Worm (Caenorhabditis elegans) whole organism, L4 larva: ENCODE results near the gene C53B7.2.

ENCODE experiments used
- F26F4.8 ChIP-seq: fragments of 200-800 bp; sonication (Bioruptor generic); conservative IDR thresholded peaks from 2 replicates; pipeline ENCODE4 v1.3.6; 2022; ENCODE audit warnings: missing genetic modification characterization, missing compliant biosample characterization
- F44E2.7 ChIP-seq: fragments of 200-800 bp; sonication (Bioruptor generic); IDR thresholded peaks from 2 replicates; pipeline ENCODE4 v2.1.2; 2022; ENCODE audit warnings: missing genetic modification characterization, missing compliant biosample characterization
- T26A8.4 ChIP-seq: fragments of 200-800 bp; sonication (Bioruptor generic); IDR thresholded peaks from 2 replicates; pipeline ENCODE4 v1.3.6; 2022; ENCODE audit warnings: missing genetic modification characterization, missing compliant biosample characterization
- Y105C5A.15 ChIP-seq: fragments of 200-800 bp; sonication (Bioruptor generic); IDR thresholded peaks from 2 replicates; pipeline ENCODE4 v1.3.6; 2022; ENCODE audit warnings: missing genetic modification characterization, missing compliant biosample characterization
- Y5F2A.4 ChIP-seq: fragments of 200-800 bp; sonication (Bioruptor generic); optimal IDR thresholded peaks from 2 replicates; lab custom pipeline; 2018; ENCODE audit warnings: mild to moderate bottlenecking, missing genetic modification characterization, missing compliant biosample characterization
- Y75B8A.6 ChIP-seq: fragments of 200-800 bp; sonication (Bioruptor generic); IDR thresholded peaks from 2 replicates; pipeline ENCODE4 v1.3.6; 2022; ENCODE audit warnings: missing genetic modification reagents, missing genetic modification characterization, missing compliant biosample characterization
- ZK337.2 ChIP-seq: fragments of 200-800 bp; sonication (Bioruptor generic); IDR thresholded peaks from 2 replicates; pipeline ENCODE4 v1.3.6; 2022; ENCODE audit warnings: missing genetic modification reagents, missing genetic modification characterization, missing compliant biosample characterization
- aha-1 ChIP-seq: fragments of 150-350 bp; peaks from one replicate; lab custom pipeline; 2014; ENCODE audit warnings: missing biosample characterization, missing genetic modification characterization
- ama-1 ChIP-seq: fragments of 150-350 bp; optimal IDR thresholded peaks from 2 replicates; lab custom pipeline; 2014; ENCODE audit warnings: inconsistent platforms, mixed read lengths
- attf-4 ChIP-seq: sonication (generic microtip); optimal IDR thresholded peaks from 3 replicates; lab custom pipeline; 2017; ENCODE audit warnings: missing biosample characterization, missing genetic modification characterization
- ceh-32 ChIP-seq: sonication (generic microtip); optimal IDR thresholded peaks from 2 replicates; lab custom pipeline; 2016; ENCODE audit warnings: mild to moderate bottlenecking, missing genetic modification characterization, missing compliant biosample characterization; ENCODE audit not compliant: poor library complexity
- ceh-44 ChIP-seq: fragments of 200-800 bp; sonication (Bioruptor generic); IDR thresholded peaks from 2 replicates; pipeline ENCODE4 v1.3.6; 2022; ENCODE audit warnings: missing genetic modification reagents, missing genetic modification characterization, missing compliant biosample characterization
- ceh-62 ChIP-seq: sonication (generic microtip); optimal IDR thresholded peaks from 2 replicates; lab custom pipeline; 2017; ENCODE audit warnings: missing biosample characterization, missing genetic modification characterization
- ctbp-1 ChIP-seq: fragments of 200-800 bp; sonication (Bioruptor generic); IDR thresholded peaks from 2 replicates; pipeline ENCODE4 v1.3.6; 2022; ENCODE audit warnings: missing genetic modification reagents, missing genetic modification characterization, missing compliant biosample characterization
- daf-16 ChIP-seq, 3 experiments: sonication (generic microtip); optimal IDR thresholded peaks; 2 replicates each; lab custom pipeline; 2016 to 2017; ENCODE audit warnings: missing genetic modification characterization in 3 of 3, missing genetic modification reagents in 3 of 3, mild to moderate bottlenecking in 2 of 3, missing compliant biosample characterization in 2 of 3, missing biosample characterization in 1 of 3, moderate library complexity in 1 of 3
- daf-19 ChIP-seq: fragments of 200-800 bp; sonication (Bioruptor generic); conservative IDR thresholded peaks from 2 replicates; pipeline ENCODE4 v1.3.6; 2022; ENCODE audit warnings: missing genetic modification characterization, missing compliant biosample characterization
- daf-8 ChIP-seq: fragments of 200-800 bp; sonication (Bioruptor generic); IDR thresholded peaks from 2 replicates; pipeline ENCODE4 v1.3.6; 2022; ENCODE audit warnings: missing genetic modification characterization, missing compliant biosample characterization
- duxl-1 ChIP-seq: sonication (generic microtip); optimal IDR thresholded peaks from 2 replicates; lab custom pipeline; 2016; ENCODE audit warnings: mild to moderate bottlenecking, missing genetic modification characterization, moderate library complexity, missing compliant biosample characterization; ENCODE audit not compliant: poor library complexity
- fkh-10 ChIP-seq: fragments of 150-350 bp; optimal IDR thresholded peaks from 2 replicates; lab custom pipeline; 2014; ENCODE audit warnings: missing biosample characterization, missing genetic modification reagents, missing genetic modification characterization
- fos-1 ChIP-seq: fragments of 150-350 bp; optimal IDR thresholded peaks from 2 replicates; lab custom pipeline; 2014; ENCODE audit warnings: missing biosample characterization, missing genetic modification characterization
- hif-1 ChIP-seq, 2 experiments: sonication (generic microtip); optimal IDR thresholded peaks; 2 replicates each; lab custom pipeline; 2016 to 2017; ENCODE audit warnings: missing compliant biosample characterization in 2 of 2, missing genetic modification characterization in 2 of 2, missing genetic modification reagents in 2 of 2, missing genotype in 2 of 2, mild to moderate bottlenecking in 1 of 2
- hlh-11 ChIP-seq: fragments of 200-800 bp; sonication (Bioruptor generic); optimal IDR thresholded peaks from 2 replicates; lab custom pipeline; 2018; ENCODE audit warnings: mild to moderate bottlenecking, missing genetic modification characterization, missing compliant biosample characterization
- hlh-30 ChIP-seq: sonication (generic microtip); optimal IDR thresholded peaks from 2 replicates; lab custom pipeline; 2017; ENCODE audit warnings: antibody characterized with exemption, mild to moderate bottlenecking, missing genetic modification characterization, missing compliant biosample characterization; ENCODE audit not compliant: insufficient read depth
- hmg-1.1 ChIP-seq: fragments of 200-800 bp; sonication (Bioruptor generic); IDR thresholded peaks from 2 replicates; pipeline ENCODE4 v1.3.6; 2022; ENCODE audit warnings: missing genetic modification reagents, missing genetic modification characterization, missing compliant biosample characterization
- jun-1 ChIP-seq: fragments of 150-350 bp; optimal IDR thresholded peaks from 2 replicates; lab custom pipeline; 2014; ENCODE audit warnings: missing biosample characterization, missing genetic modification reagents, missing genetic modification characterization
- lin-13 ChIP-seq: fragments of 150-350 bp; optimal IDR thresholded peaks from 2 replicates; lab custom pipeline; 2014; ENCODE audit warnings: missing biosample characterization, missing genetic modification reagents, missing genetic modification characterization
- lsy-2 ChIP-seq, 2 experiments: fragments of 150-350 bp in 1 of 2; sonication (generic microtip) in 1 of 2; optimal IDR thresholded peaks; 2 replicates each; lab custom pipeline; 2014 to 2017; ENCODE audit warnings: missing biosample characterization in 2 of 2, missing genetic modification characterization in 2 of 2
- madf-9 ChIP-seq: fragments of 200-800 bp; sonication (Bioruptor generic); conservative IDR thresholded peaks from 2 replicates; pipeline ENCODE4 v1.3.6; 2022; ENCODE audit warnings: missing genetic modification reagents, missing genetic modification characterization, missing compliant biosample characterization
- mdl-1 ChIP-seq, 2 experiments: fragments of 150-350 bp in 1 of 2; sonication (generic microtip) in 1 of 2; optimal IDR thresholded peaks; 2 replicates each; lab custom pipeline; 2014 to 2017; ENCODE audit warnings: missing biosample characterization in 2 of 2, missing genetic modification characterization in 2 of 2
- nhr-111 ChIP-seq: fragments of 200-800 bp; sonication (Bioruptor generic); optimal IDR thresholded peaks from 2 replicates; lab custom pipeline; 2018; ENCODE audit warnings: mild to moderate bottlenecking, missing genetic modification characterization, missing compliant biosample characterization
- nhr-25 ChIP-seq: sonication (generic microtip); optimal IDR thresholded peaks from 2 replicates; lab custom pipeline; 2017; ENCODE audit warnings: missing genetic modification characterization, mild to moderate bottlenecking, missing compliant biosample characterization, antibody characterized with exemption, moderate library complexity, borderline replicate concordance; ENCODE audit not compliant: insufficient read depth
- nhr-28 ChIP-seq: fragments of 150-350 bp; optimal IDR thresholded peaks from 2 replicates; lab custom pipeline; 2014; ENCODE audit warnings: missing biosample characterization, missing genetic modification characterization
- nhr-42 ChIP-seq: fragments of 200-800 bp; sonication (Bioruptor generic); IDR thresholded peaks from 2 replicates; pipeline ENCODE4 v1.3.6; 2022; ENCODE audit warnings: missing genetic modification characterization, missing compliant biosample characterization
- nhr-48 ChIP-seq: sonication (generic microtip); optimal IDR thresholded peaks from 2 replicates; lab custom pipeline; 2016; ENCODE audit warnings: mild to moderate bottlenecking, missing genetic modification characterization, missing compliant biosample characterization
- nhr-76 ChIP-seq: fragments of 150-350 bp; optimal IDR thresholded peaks from 2 replicates; lab custom pipeline; 2014; ENCODE audit warnings: missing biosample characterization, missing genetic modification characterization
- pha-4 ChIP-seq, 2 experiments: fragments of 150-350 bp in 1 of 2; fragments of 200-800 bp in 1 of 2; sonication (Bioruptor generic) in 1 of 2; IDR thresholded peaks in 1 of 2; optimal IDR thresholded peaks in 1 of 2; 2 replicates each; pipeline versions ENCODE4 v1.3.6 to Lab custom; 2014 to 2022; ENCODE audit warnings: missing genetic modification characterization in 2 of 2, missing genetic modification reagents in 2 of 2, missing biosample characterization in 1 of 2, missing compliant biosample characterization in 1 of 2
- php-3 ChIP-seq: fragments of 200-800 bp; sonication (Bioruptor generic); IDR thresholded peaks from 2 replicates; pipeline ENCODE4 v1.3.6; 2022; ENCODE audit warnings: missing genetic modification reagents, missing genetic modification characterization, missing compliant biosample characterization
- pqm-1 ChIP-seq: sonication (generic microtip); optimal IDR thresholded peaks from 2 replicates; lab custom pipeline; 2017; ENCODE audit warnings: missing biosample characterization, missing genetic modification characterization
- sdz-12 ChIP-seq: fragments of 200-800 bp; sonication (Bioruptor generic); optimal IDR thresholded peaks from 2 replicates; lab custom pipeline; 2018; ENCODE audit warnings: mild to moderate bottlenecking, missing genetic modification characterization, missing compliant biosample characterization
- snpc-1.2 ChIP-seq: fragments of 200-800 bp; sonication (Bioruptor generic); IDR thresholded peaks from 2 replicates; pipeline ENCODE4 v1.3.6; 2022; ENCODE audit warnings: missing genetic modification reagents, missing genetic modification characterization, missing compliant biosample characterization
- snpc-4 ChIP-seq: fragments of 150-350 bp; optimal IDR thresholded peaks from 2 replicates; lab custom pipeline; 2014; ENCODE audit warnings: missing biosample characterization, missing genetic modification characterization
- vab-7 ChIP-seq: fragments of 200-800 bp; sonication (Bioruptor generic); IDR thresholded peaks from 2 replicates; pipeline ENCODE4 v1.3.6; 2022; ENCODE audit warnings: missing genetic modification reagents, missing genetic modification characterization, missing compliant biosample characterization

The C53B7.2 gene

DNA sequence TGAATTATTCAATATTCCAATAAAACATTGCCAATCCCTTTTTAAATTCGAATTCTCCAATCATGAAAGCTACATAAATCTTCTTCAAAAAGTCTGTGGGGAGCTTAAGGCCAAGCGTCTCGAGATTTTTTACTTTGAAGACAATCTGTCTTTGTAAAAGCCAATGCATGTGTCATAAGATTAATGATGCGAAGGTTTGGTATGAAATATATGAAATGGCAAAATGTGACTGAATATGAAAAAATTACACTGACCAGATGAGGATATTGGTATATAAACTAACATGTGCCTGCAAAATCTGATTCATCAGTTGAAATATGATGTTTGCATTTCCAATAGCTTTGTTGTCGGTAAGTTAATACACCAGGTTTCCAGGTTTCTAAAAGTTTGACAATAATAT, at the start of gene C53B7.2:
Gene C53B7.2 (plus strand): TSS at position 301 of the 400 bp plus-strand sequence.
- TF ChIP-seq pha-4 (GFP tag; IDR thresholded peaks at IDR 0.05; lab: Robert Waterston, UW) (peak; percentile 33; the same call in 1 of the 2 replicates), pha-4 (tag; optimal IDR thresholded peaks at IDR 0.05; lab: Kevin White, UChicago) (no peak), lsy-2 (tag; optimal IDR thresholded peaks at IDR 0.05; lab: Kevin White, UChicago) (no peak)

DNA sequence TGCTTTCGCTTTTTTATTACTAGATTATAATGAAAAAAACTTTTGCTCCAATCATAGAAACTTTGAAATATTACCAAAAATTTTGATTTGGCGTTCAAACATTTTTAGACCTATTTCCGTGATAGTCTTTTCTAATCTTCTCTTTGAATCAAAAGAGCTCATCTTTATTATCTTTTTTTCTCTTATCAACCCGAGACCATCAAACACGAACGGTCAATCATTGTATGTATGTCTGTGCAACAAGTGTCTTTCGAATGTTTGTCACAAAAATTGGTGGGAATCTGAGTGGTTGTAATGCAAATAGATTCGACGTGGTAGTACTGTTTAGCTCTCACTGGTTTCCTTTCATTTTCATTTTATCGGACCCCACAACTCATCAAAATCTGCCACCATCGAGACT, 46.3 kb upstream of the C53B7.2 start, which contains the start of gene M03A8.3:
Gene M03A8.3 (plus strand): TSS at position 278 of the 400 bp plus-strand sequence.
- peak; percentile 19 for TF ChIP-seq hlh-11 (tag; lab: Kevin White, UChicago)
- TF ChIP-seq aha-1 = peak; percentile 71
- TF ChIP-seq daf-8 (GFP tag; lab: Robert Waterston, UW) = no peak

DNA sequence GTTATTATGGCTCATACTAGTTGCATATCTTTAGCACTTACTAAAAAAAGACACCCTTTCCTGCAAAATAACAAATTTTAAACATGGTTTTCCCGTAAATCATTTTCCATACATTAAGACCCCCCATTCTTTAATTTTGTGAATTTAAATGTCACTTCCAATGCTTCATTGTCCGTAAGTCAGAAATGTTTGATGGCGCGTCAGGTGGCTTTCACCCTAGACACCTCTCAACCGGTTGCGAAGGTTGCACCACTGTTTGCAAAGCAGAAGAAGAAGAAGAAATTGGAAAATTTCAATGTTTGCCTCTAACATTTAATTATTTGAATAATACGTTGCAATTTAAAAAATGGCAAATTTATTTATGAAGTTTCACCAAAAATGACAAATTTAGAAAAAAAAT, 44.5 kb upstream of the C53B7.2 start:
- TF ChIP-seq fkh-10 (GFP tag; lab: Kevin White, UChicago) = no peak
- TF ChIP-seq snpc-1.2 = no peak
- TF ChIP-seq ceh-62 (tag; lab: Kevin White, UChicago) = no peak
- TF ChIP-seq sdz-12 (GFP tag; lab: Kevin White, UChicago) = no peak
- no peak for TF ChIP-seq daf-19 (GFP tag; lab: Robert Waterston, UW)
- TF ChIP-seq nhr-25 (tag; lab: Kevin White, UChicago) = no peak
- no peak for TF ChIP-seq ceh-44

DNA sequence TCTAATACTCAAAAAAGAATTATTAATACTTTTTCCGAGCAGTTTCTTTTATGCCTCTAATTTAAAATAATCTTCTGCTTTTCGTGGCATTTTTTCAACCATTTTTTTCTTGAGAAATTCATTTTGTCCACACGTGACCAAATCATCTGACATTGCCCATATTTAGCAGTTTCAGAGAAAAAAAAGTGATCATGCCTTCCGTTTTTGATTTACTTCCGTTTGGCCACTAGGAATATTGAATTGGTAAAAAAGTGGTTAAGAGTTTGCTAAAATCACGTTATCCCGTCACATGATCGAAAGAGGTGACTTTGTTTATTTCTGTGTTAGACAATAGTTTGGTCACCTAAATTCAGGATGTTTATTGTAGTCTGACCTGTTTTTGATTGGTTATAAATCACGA, 41.6 kb upstream of the C53B7.2 start:
- TF ChIP-seq F44E2.7 (GFP tag; lab: Robert Waterston, UW) (no peak), hif-1 (tag; optimal IDR thresholded peaks at IDR 0.05; lab: Kevin White, UChicago) (peak in 1 of 2 experiments; percentile 35), aha-1 (peak; percentile 87), pqm-1 (tag; lab: Kevin White, UChicago) (no peak), hlh-30 (tag; lab: Kevin White, UChicago) (peak; percentile 69), ceh-32 (no peak), madf-9 (GFP tag; lab: Robert Waterston, UW) (no peak), duxl-1 (tag; lab: Kevin White, UChicago) (no peak), ceh-44 (no peak), ZK337.2 (GFP tag; lab: Robert Waterston, UW) (no peak)

DNA sequence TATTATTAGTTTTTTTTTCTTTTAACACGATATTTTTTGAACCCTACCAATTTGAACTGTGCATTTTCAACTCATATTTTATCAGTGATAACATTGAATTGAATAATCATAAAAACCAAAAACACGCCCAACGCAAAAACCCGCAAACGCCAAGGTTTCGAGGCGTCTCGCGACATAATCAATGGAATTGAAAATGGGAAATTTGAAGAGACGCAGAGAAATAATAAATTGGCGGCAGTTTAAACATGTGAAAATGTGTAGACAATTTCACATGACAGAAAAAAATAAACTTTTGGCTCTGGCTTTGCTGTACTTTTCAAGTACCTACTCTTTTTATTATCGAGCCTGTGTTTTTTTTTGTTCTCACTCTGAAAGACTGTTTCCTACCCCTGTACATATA, 41.2 kb upstream of the C53B7.2 start:
- TF ChIP-seq nhr-42 (GFP tag; lab: Robert Waterston, UW) (no peak), hmg-1.1 (GFP tag; lab: Robert Waterston, UW) (peak; percentile 56), mdl-1 (tag; optimal IDR thresholded peaks at IDR 0.05; lab: Kevin White, UChicago) (peak in 1 of 2 experiments; percentile 49), hif-1 (tag; optimal IDR thresholded peaks at IDR 0.05; lab: Kevin White, UChicago) (peak in 1 of 2 experiments; percentile 39), nhr-76 (tag; lab: Kevin White, UChicago) (no peak), ctbp-1 (GFP tag; lab: Robert Waterston, UW) (no peak), jun-1 (no peak), T26A8.4 (GFP tag; lab: Robert Waterston, UW) (no peak), sdz-12 (GFP tag; lab: Kevin White, UChicago) (no peak), F26F4.8 (GFP tag; lab: Robert Waterston, UW) (no peak), snpc-4 (tag; lab: Kevin White, UChicago) (no peak), nhr-111 (GFP tag; lab: Kevin White, UChicago) (no peak), pha-4 (GFP tag; IDR thresholded peaks at IDR 0.05; lab: Robert Waterston, UW) (peak; percentile 23; the same call in 1 of the 2 replicates), pha-4 (tag; optimal IDR thresholded peaks at IDR 0.05; lab: Kevin White, UChicago) (no peak), fos-1 (tag; lab: Kevin White, UChicago) (no peak), nhr-28 (peak; percentile 71), attf-4 (tag; lab: Kevin White, UChicago) (no peak), nhr-48 (tag; lab: Kevin White, UChicago) (peak; percentile 66), php-3 (GFP tag; lab: Robert Waterston, UW) (peak; percentile 69), ama-1 (lab: Kevin White, UChicago) (no peak), hlh-30 (tag; lab: Kevin White, UChicago) (peak; percentile 92), Y5F2A.4 (GFP tag; lab: Kevin White, UChicago) (no peak), Y75B8A.6 (GFP tag; lab: Robert Waterston, UW) (no peak), daf-16 (GFP tag; optimal IDR thresholded peaks at IDR 0.05; lab: Kevin White, UChicago) (no peak), daf-16 (tag; optimal IDR thresholded peaks at IDR 0.05; lab: Kevin White, UChicago) (peak; percentile 87), Y105C5A.15 (GFP tag; lab: Robert Waterston, UW) (no peak), vab-7 (no peak), lin-13 (peak; percentile 16)
